Worm (Caenorhabditis elegans): ENCODE measurements around the gene B0564.2.

DNA sequence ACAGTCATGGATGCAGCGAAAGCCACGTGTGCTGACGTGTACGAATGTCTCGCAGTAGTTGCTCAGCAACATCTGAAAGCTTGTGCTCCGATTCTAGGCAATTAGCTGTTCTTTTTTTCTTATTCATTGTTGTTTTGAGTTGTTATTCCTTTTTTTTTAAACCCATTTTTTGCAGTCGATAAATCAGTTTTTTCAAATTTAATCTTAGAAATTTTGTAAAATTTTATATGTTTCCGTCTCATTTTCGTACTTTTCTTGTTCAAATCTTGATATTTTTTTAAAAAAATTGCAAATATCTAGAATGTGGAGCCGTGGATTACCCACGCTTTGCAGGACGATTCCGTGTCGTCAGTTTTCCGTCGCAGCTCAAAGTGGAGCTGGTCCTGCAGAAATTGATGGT lies 7.0 kb upstream of the B0564.2 start, which contains the start of gene fask-1:
- TF ChIP-seq hlh-15 (tag; optimal IDR thresholded peaks at IDR 0.05) (no peak), elt-2 (tag; optimal IDR thresholded peaks at IDR 0.05) (no peak), hlh-8 (tag; optimal IDR thresholded peaks at IDR 0.05) (no peak), ceh-14 (tag; optimal IDR thresholded peaks at IDR 0.05) (no peak)
